Fruit fly (Drosophila melanogaster): ENCODE results near the gene nan.

- TF ChIP-seq CG8159 (tag; optimal IDR thresholded peaks at IDR 0.05) (no peak), fd96Ca (GFP tag; IDR thresholded peaks at IDR 0.05) (no peak), CG15710 (tag; optimal IDR thresholded peaks at IDR 0.05) (no peak), CG14655 (GFP tag; optimal IDR thresholded peaks at IDR 0.05) (no peak), EcR (GFP tag; optimal IDR thresholded peaks at IDR 0.05) (no peak), CG10348 (GFP tag; IDR thresholded peaks at IDR 0.05) (no peak), D1 (tag; optimal IDR thresholded peaks at IDR 0.05) (no peak), Ets98B (GFP tag; IDR thresholded peaks at IDR 0.05) (no peak), CG32121 (GFP tag; IDR thresholded peaks at IDR 0.05) (no peak)
Observed at dm6 chr3L:14191476-14191752, 2.0 kb upstream of the nan start.
